Worm (Caenorhabditis elegans): Measurements from ENCODE around the gene T27E7.9.

ce11 chrIV:14562649-14563268 is 13.6 kb upstream of the T27E7.9 start:
- TF ChIP-seq flt-1 (GFP tag; IDR thresholded peaks at IDR 0.05), result no peak
- no peak for TF ChIP-seq med-1 (GFP tag; optimal IDR thresholded peaks at IDR 0.05; ENCODE audit: insufficient read depth)
- TF ChIP-seq T22C8.4 (GFP tag; IDR thresholded peaks at IDR 0.05), result no peak
